Fruit fly (Drosophila melanogaster) whole organism, prepupa: Measurements from ENCODE around the gene PolH.
A peak's percentile ranks its signal among the peaks of the same experiment; 100 is the strongest.

Experiments
- Blimp-1 ChIP-seq: fragments of 200-800 bp; sonication (Bioruptor generic); optimal IDR thresholded peaks from 3 replicates; lab custom pipeline; 2017; ENCODE audit warnings: missing biosample characterization, missing genetic modification characterization, mild to moderate bottlenecking, moderate library complexity, missing genetic modification reagents
- CG11762 ChIP-seq: fragments of 200-800 bp; sonication (Bioruptor generic); optimal IDR thresholded peaks from 3 replicates; lab custom pipeline; 2016; ENCODE audit warnings: missing biosample characterization, missing genetic modification characterization; ENCODE audit not compliant: insufficient read depth
- CG34406 ChIP-seq: fragments of 200-800 bp; sonication (Bioruptor generic); optimal IDR thresholded peaks from 3 replicates; lab custom pipeline; 2016; ENCODE audit warnings: missing biosample characterization, missing genetic modification characterization
- CG6854 ChIP-seq: fragments of 200-800 bp; sonication (Bioruptor generic); optimal IDR thresholded peaks from 2 replicates; lab custom pipeline; 2017; ENCODE audit warnings: missing biosample characterization, mild to moderate bottlenecking, missing genetic modification characterization
- CG8632 ChIP-seq: fragments of 200-800 bp; sonication (Bioruptor generic); optimal IDR thresholded peaks from 3 replicates; lab custom pipeline; 2016; ENCODE audit warnings: missing biosample characterization, missing genetic modification characterization
- OdsH ChIP-seq: fragments of 200-800 bp; sonication (Bioruptor generic); optimal IDR thresholded peaks from 3 replicates; lab custom pipeline; 2016; ENCODE audit warnings: missing biosample characterization, missing genetic modification characterization
- Sox102F ChIP-seq: fragments of 200-800 bp; sonication (Bioruptor generic); optimal IDR thresholded peaks from 2 replicates; lab custom pipeline; 2016; ENCODE audit warnings: missing biosample characterization, mild to moderate bottlenecking, missing genetic modification characterization
- salr ChIP-seq, 2 experiments: fragments of 200-800 bp; sonication (Bioruptor generic); optimal IDR thresholded peaks; 3 replicates each; lab custom pipeline; 2016 to 2018; ENCODE audit warnings: missing biosample characterization in 2 of 2, missing genetic modification characterization in 2 of 2, mild to moderate bottlenecking in 1 of 2
- svp ChIP-seq: fragments of 200-800 bp; sonication (Bioruptor generic); peaks from one replicate; lab custom pipeline; 2016; ENCODE audit warnings: missing biosample characterization, missing genetic modification characterization

dm6 chr3L:21979789-21980188 is 38.2 kb upstream of the PolH start:
- no peak for TF ChIP-seq Blimp-1 (GFP tag; lab: Kevin White, UChicago)
- no peak for TF ChIP-seq salr (GFP tag; optimal IDR thresholded peaks at IDR 0.05; lab: Kevin White, UChicago)
- TF ChIP-seq OdsH (GFP tag; lab: Kevin White, UChicago): no peak
- no peak for TF ChIP-seq CG11762
- TF ChIP-seq CG34406 (GFP tag; lab: Kevin White, UChicago): no peak
- TF ChIP-seq svp: peak; percentile 100
- TF ChIP-seq Sox102F (GFP tag; lab: Kevin White, UChicago): no peak
- no peak for TF ChIP-seq CG8632 (GFP tag; lab: Kevin White, UChicago)
- no peak for TF ChIP-seq CG6854
